Worm (Caenorhabditis elegans): Measurements from ENCODE around the gene rpc-25.

The rpc-25 gene

DNA sequence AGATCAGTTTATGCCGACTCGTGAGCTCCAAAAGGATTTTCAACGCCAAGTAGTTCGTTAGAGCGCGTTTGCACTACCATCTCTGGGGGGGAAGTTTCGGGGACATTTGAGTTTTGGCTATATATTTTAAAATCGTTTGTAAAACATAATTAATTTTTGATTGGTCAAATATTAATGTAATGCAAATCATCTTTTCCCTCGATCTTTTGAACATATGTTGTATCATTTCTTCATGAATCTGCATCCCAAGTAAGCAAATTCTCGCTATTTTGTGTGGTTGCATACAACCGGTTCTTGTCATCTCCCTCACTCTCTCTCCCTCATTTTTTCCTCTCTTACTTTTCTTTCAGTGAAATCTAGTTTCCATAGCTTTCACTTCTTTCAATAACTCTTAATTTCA lies 28.2 kb downstream of the rpc-25 start (continued):
- TF ChIP-seq dox-1 (GFP tag; IDR thresholded peaks at IDR 0.05) (peak; percentile 58; the same call in 1 of the 2 replicates), ztf-22 (GFP tag; optimal IDR thresholded peaks at IDR 0.05) (no peak), ztf-18 (tag; optimal IDR thresholded peaks at IDR 0.05) (peak; percentile 30), cebp-1 (GFP tag; IDR thresholded peaks at IDR 0.05) (no peak), cebp-1 (tag; optimal IDR thresholded peaks at IDR 0.05) (peak; percentile 32), attf-3 (GFP tag; conservative IDR thresholded peaks at IDR 0.05) (0 out of 2 replicates have a peak, but pooled peaks have one; percentile 18), nhr-80 (tag; optimal IDR thresholded peaks at IDR 0.05) (peak; percentile 16), hmg-1.2 (GFP tag; IDR thresholded peaks at IDR 0.05) (peak; percentile 10; the same call in 1 of the 2 replicates)

ce11 chrV:10174632-10175075 lies 31.7 kb downstream of the rpc-25 start:
- peak; percentile 58 for TF ChIP-seq ceh-27 (GFP tag; optimal IDR thresholded peaks at IDR 0.05)
- peak; percentile 63 for TF ChIP-seq lin-40 (tag; optimal IDR thresholded peaks at IDR 0.05)
- TF ChIP-seq F57A8.1 (GFP tag; optimal IDR thresholded peaks at IDR 0.05), result no peak
- no peak for TF ChIP-seq unc-130 (GFP tag; optimal IDR thresholded peaks at IDR 0.05)
- peak; percentile 83 for TF ChIP-seq K12H6.12 (tag; optimal IDR thresholded peaks at IDR 0.05)
- TF ChIP-seq snpc-4 (GFP tag; optimal IDR thresholded peaks at IDR 0.05), result no peak
- peak in 1 of 4 experiments; percentile 5 for TF ChIP-seq snpc-4 (tag; optimal IDR thresholded peaks at IDR 0.05)
- TF ChIP-seq dox-1 (GFP tag; IDR thresholded peaks at IDR 0.05), result 0 out of 2 replicates have a peak, but pooled peaks have one; percentile 51
- TF ChIP-seq B0336.3 (GFP tag; IDR thresholded peaks at IDR 0.05), result 0 out of 2 replicates have a peak, but pooled peaks have one; percentile 17
- no peak for TF ChIP-seq lin-54 (GFP tag; optimal IDR thresholded peaks at IDR 0.05)
- no peak for TF ChIP-seq cebp-2 (GFP tag; IDR thresholded peaks at IDR 0.05)
- peak; percentile 85 for TF ChIP-seq atf-7 (tag; optimal IDR thresholded peaks at IDR 0.05)
- no peak for TF ChIP-seq ceh-40 (GFP tag; IDR thresholded peaks at IDR 0.05)
- TF ChIP-seq egl-18 (GFP tag; IDR thresholded peaks at IDR 0.05), result 0 out of 2 replicates have a peak, but pooled peaks have one; percentile 24
- peak in 1 of 3 experiments; percentile 41 for TF ChIP-seq lin-35 (GFP tag; optimal IDR thresholded peaks at IDR 0.05)
- 0 out of 2 replicates have a peak, but pooled peaks have one; percentile 30 for TF ChIP-seq C06A6.2 (GFP tag; conservative IDR thresholded peaks at IDR 0.05)
- peak; percentile 85 for TF ChIP-seq nfyb-1 (GFP tag; IDR thresholded peaks at IDR 0.05)
- peak; percentile 63; the same call in 1 of the 2 replicates for TF ChIP-seq rcor-1 (GFP tag; IDR thresholded peaks at IDR 0.05)
- peak; percentile 57 for TF ChIP-seq chd-7 (tag; optimal IDR thresholded peaks at IDR 0.05)
- peak; percentile 45; the same call in 1 of the 2 replicates for TF ChIP-seq pbrm-1 (GFP tag; IDR thresholded peaks at IDR 0.05)
- TF ChIP-seq mcd-1 (GFP tag; IDR thresholded peaks at IDR 0.05), result peak; percentile 61
- TF ChIP-seq ceh-79 (tag; optimal IDR thresholded peaks at IDR 0.05), result no peak
- TF ChIP-seq ZK185.1 (tag; optimal IDR thresholded peaks at IDR 0.05; ENCODE audit: poor library complexity, severe bottlenecking), result peak; percentile 29
- TF ChIP-seq cebp-1 (GFP tag; IDR thresholded peaks at IDR 0.05), result no peak
- peak; percentile 71 for TF ChIP-seq cebp-1 (tag; optimal IDR thresholded peaks at IDR 0.05)
- no peak for TF ChIP-seq bed-1 (GFP tag; IDR thresholded peaks at IDR 0.05)
- TF ChIP-seq somi-1 (GFP tag; optimal IDR thresholded peaks at IDR 0.05), result peak; percentile 69

- no peak for TF ChIP-seq hrde-1 (tag; optimal IDR thresholded peaks at IDR 0.05; ENCODE audit: borderline replicate concordance)
- no peak for TF ChIP-seq Y53F4B.3 (GFP tag; IDR thresholded peaks at IDR 0.05)
- TF ChIP-seq ceh-79 (tag; optimal IDR thresholded peaks at IDR 0.05), result no peak
- TF ChIP-seq snpc-1.3 (tag; optimal IDR thresholded peaks at IDR 0.05; ENCODE audit: insufficient read depth), result no peak
- no peak for TF ChIP-seq hmg-1.2 (GFP tag; IDR thresholded peaks at IDR 0.05)
- TF ChIP-seq C17E4.6 (GFP tag; IDR thresholded peaks at IDR 0.05), result no peak
- no peak for TF ChIP-seq F33H1.4 (GFP tag; IDR thresholded peaks at IDR 0.05)
- no peak for TF ChIP-seq somi-1 (GFP tag; optimal IDR thresholded peaks at IDR 0.05)
- no peak for TF ChIP-seq akir-1 (GFP tag; optimal IDR thresholded peaks at IDR 0.05)
- no peak for TF ChIP-seq C06A6.2 (GFP tag; conservative IDR thresholded peaks at IDR 0.05)
- TF ChIP-seq hlh-26 (GFP tag; conservative IDR thresholded peaks at IDR 0.05), result no peak
- no peak for TF ChIP-seq ekl-4 (GFP tag; IDR thresholded peaks at IDR 0.05)
- TF ChIP-seq Y53G8AR.9 (GFP tag; conservative IDR thresholded peaks at IDR 0.05), result no peak
- TF ChIP-seq ztf-22 (GFP tag; optimal IDR thresholded peaks at IDR 0.05), result no peak
- no peak for TF ChIP-seq tbp1 (GFP tag; optimal IDR thresholded peaks at IDR 0.05)
- no peak for TF ChIP-seq rpc-1 (optimal IDR thresholded peaks at IDR 0.05)
- no peak for TF ChIP-seq rpc-1 (tag; optimal IDR thresholded peaks at IDR 0.05)
- TF ChIP-seq ztf-25 (GFP tag; IDR thresholded peaks at IDR 0.05), result no peak
These were observed 32.7 kb downstream of the rpc-25 start, which contains the start of gene egl-3 for ce11 chrV:10173653-10174052. Gene egl-3, minus strand, starts transcription at chrV:10173753.

All from whole organism, young adult.